Fruit fly (Drosophila melanogaster) whole organism, embryonic: Measurements from ENCODE around the gene CG14839.
A peak's percentile ranks its signal among the peaks of the same experiment; 100 is the strongest.

ENCODE experiments used
- Aef1 ChIP-seq: fragments of 200-800 bp; sonication (Bioruptor generic); IDR thresholded peaks from 3 replicates; pipeline ENCODE4 v1.3.6; 2022; ENCODE audit warnings: missing biosample characterization, missing genetic modification characterization
- B-H1 ChIP-seq: fragments of 200-800 bp; sonication (Bioruptor generic); IDR thresholded peaks from 3 replicates; pipeline ENCODE4 v1.3.6; 2022; ENCODE audit warnings: missing biosample characterization, missing genetic modification characterization
- Bdp1 ChIP-seq: fragments of 200-800 bp; sonication (Bioruptor generic); optimal IDR thresholded peaks from 3 replicates; lab custom pipeline; 2016; ENCODE audit warnings: missing biosample characterization, missing genetic modification characterization
- Bgb ChIP-seq: fragments of 200-800 bp; sonication (Bioruptor generic); IDR thresholded peaks from 2 replicates; pipeline ENCODE4 v1.3.6; 2022; ENCODE audit warnings: missing biosample characterization, missing genetic modification characterization; ENCODE audit not compliant: partially characterized antibody
- Blimp-1 ChIP-seq: fragments of 200-800 bp; sonication (Bioruptor generic); optimal IDR thresholded peaks from 3 replicates; lab custom pipeline; 2018; ENCODE audit warnings: missing biosample characterization, missing genetic modification characterization, mild to moderate bottlenecking, moderate library complexity, missing genetic modification reagents
- CG1024 ChIP-seq: fragments of 200-800 bp; sonication (Bioruptor generic); IDR thresholded peaks from 2 replicates; pipeline ENCODE4 v1.3.6; 2022; ENCODE audit warnings: missing biosample characterization, missing genetic modification characterization
- CG10959 ChIP-seq: fragments of 200-800 bp; sonication (Bioruptor generic); IDR thresholded peaks from 2 replicates; pipeline ENCODE4 v1.3.6; 2022; ENCODE audit warnings: missing biosample characterization, missing genetic modification characterization
- CG11398 ChIP-seq: fragments of 200-800 bp; sonication (Bioruptor generic); optimal IDR thresholded peaks from 2 replicates; lab custom pipeline; 2016; ENCODE audit warnings: missing biosample characterization, missing genetic modification characterization
- CG17568 ChIP-seq: fragments of 200-800 bp; sonication (Bioruptor generic); optimal IDR thresholded peaks from 2 replicates; lab custom pipeline; 2018; ENCODE audit warnings: missing biosample characterization, mild to moderate bottlenecking, missing genetic modification characterization, moderate library complexity
- CG17802 ChIP-seq: fragments of 200-800 bp; sonication (Bioruptor generic); optimal IDR thresholded peaks from 2 replicates; lab custom pipeline; 2018; ENCODE audit warnings: missing biosample characterization, mild to moderate bottlenecking, missing genetic modification characterization, moderate library complexity
- CG2678 ChIP-seq: fragments of 200-800 bp; sonication (Bioruptor generic); optimal IDR thresholded peaks from 3 replicates; lab custom pipeline; 2019; ENCODE audit warnings: missing biosample characterization, mild to moderate bottlenecking, missing genetic modification characterization, moderate library complexity
- CG30020 ChIP-seq: fragments of 200-800 bp; optimal IDR thresholded peaks from 2 replicates; lab custom pipeline; 2019; ENCODE audit warnings: missing biosample characterization, mild to moderate bottlenecking, missing genetic modification characterization, moderate library complexity
- CG34422 ChIP-seq: fragments of 200-800 bp; sonication (Bioruptor generic); IDR thresholded peaks from 3 replicates; pipeline ENCODE4 v1.3.6; 2022; ENCODE audit warnings: missing biosample characterization, missing genetic modification characterization
- CG4707 ChIP-seq: fragments of 200-800 bp; sonication (Bioruptor generic); optimal IDR thresholded peaks from 2 replicates; lab custom pipeline; 2018; ENCODE audit warnings: missing biosample characterization, mild to moderate bottlenecking, missing genetic modification characterization, moderate library complexity
- CG4730 ChIP-seq: fragments of 200-800 bp; sonication (Bioruptor generic); IDR thresholded peaks from 2 replicates; pipeline ENCODE4 v1.3.6; 2022; ENCODE audit warnings: missing biosample characterization, missing genetic modification characterization
- CG9876 ChIP-seq: fragments of 200-800 bp; sonication (Bioruptor generic); optimal IDR thresholded peaks from 2 replicates; lab custom pipeline; 2016; ENCODE audit warnings: missing biosample characterization, missing genetic modification characterization
- CTCF ChIP-seq: fragments of 200-800 bp; sonication (Bioruptor generic); optimal IDR thresholded peaks from 2 replicates; lab custom pipeline; 2017; ENCODE audit warnings: missing biosample characterization, mild to moderate bottlenecking, missing genetic modification characterization, moderate library complexity
- Dfd ChIP-seq, 2 experiments: fragments of >200 bp; optimal IDR thresholded peaks; 2 replicates each; lab custom pipeline; 2017; ENCODE audit warnings: missing biosample characterization in 2 of 2, missing genetic modification characterization in 2 of 2
- Dip3 ChIP-seq: fragments of 200-800 bp; sonication (Bioruptor generic); optimal IDR thresholded peaks from 3 replicates; lab custom pipeline; 2016; ENCODE audit warnings: missing biosample characterization, missing genetic modification characterization
- Eip74EF ChIP-seq, 2 experiments: fragments of 200-800 bp in 1 of 2; fragments of >200 bp in 1 of 2; sonication (Bioruptor generic) in 1 of 2; optimal IDR thresholded peaks; 2 replicates each; lab custom pipeline; 2017 to 2019; ENCODE audit warnings: missing biosample characterization in 2 of 2, missing genetic modification characterization in 2 of 2, mild to moderate bottlenecking in 1 of 2, moderate library complexity in 1 of 2
- H15 ChIP-seq: fragments of 200-800 bp; sonication (Bioruptor generic); IDR thresholded peaks from 3 replicates; pipeline ENCODE4 v1.3.6; 2022; ENCODE audit warnings: missing biosample characterization, missing genetic modification characterization
- Hey ChIP-seq: fragments of 200-800 bp; sonication (Bioruptor generic); optimal IDR thresholded peaks from 3 replicates; lab custom pipeline; 2018; ENCODE audit warnings: missing biosample characterization, mild to moderate bottlenecking, missing genetic modification characterization
- HmgZ ChIP-seq: fragments of 200-800 bp; sonication (Bioruptor generic); optimal IDR thresholded peaks from 2 replicates; lab custom pipeline; 2018; ENCODE audit warnings: missing biosample characterization, mild to moderate bottlenecking, missing genetic modification characterization
- Lpt ChIP-seq: fragments of >200 bp; optimal IDR thresholded peaks from 2 replicates; lab custom pipeline; 2018; ENCODE audit warnings: missing biosample characterization, missing genetic modification characterization
- Max ChIP-seq: fragments of 200-800 bp; sonication (Bioruptor generic); optimal IDR thresholded peaks from 2 replicates; lab custom pipeline; 2016; ENCODE audit warnings: missing biosample characterization, mild to moderate bottlenecking, missing genetic modification characterization
- Oli ChIP-seq: fragments of 200-800 bp; sonication (Bioruptor generic); optimal IDR thresholded peaks from 2 replicates; lab custom pipeline; 2018; ENCODE audit warnings: missing biosample characterization, mild to moderate bottlenecking, missing genetic modification characterization, moderate library complexity
- Ravus ChIP-seq: fragments of 200-800 bp; sonication (Bioruptor generic); IDR thresholded peaks from 2 replicates; pipeline ENCODE4 v1.3.6; 2022; ENCODE audit warnings: missing biosample characterization, missing genetic modification characterization
- Sry-δ ChIP-seq: fragments of 200-800 bp; sonication (Bioruptor generic); optimal IDR thresholded peaks from 2 replicates; lab custom pipeline; 2016; ENCODE audit warnings: missing biosample characterization, missing genetic modification characterization
- Vsx1 ChIP-seq: fragments of 200-800 bp; sonication (Bioruptor generic); optimal IDR thresholded peaks from 2 replicates; lab custom pipeline; 2017; ENCODE audit warnings: missing biosample characterization, mild to moderate bottlenecking, missing genetic modification characterization, missing genetic modification reagents
- ap ChIP-seq: fragments of 200-800 bp; sonication (Bioruptor generic); IDR thresholded peaks from 2 replicates; pipeline ENCODE4 v1.3.6; 2022; ENCODE audit warnings: missing biosample characterization, missing genetic modification characterization
- cad ChIP-seq: fragments of >200 bp; optimal IDR thresholded peaks from 2 replicates; lab custom pipeline; 2017; ENCODE audit warnings: missing biosample characterization, missing genetic modification characterization
- cas ChIP-seq: fragments of 200-800 bp; sonication (Bioruptor generic); IDR thresholded peaks from 2 replicates; pipeline ENCODE4 v1.3.6; 2022; ENCODE audit warnings: missing biosample characterization, missing genetic modification characterization
- caup ChIP-seq: fragments of 200-800 bp; sonication (Bioruptor generic); optimal IDR thresholded peaks from 3 replicates; lab custom pipeline; 2017; ENCODE audit warnings: missing biosample characterization, mild to moderate bottlenecking, missing genetic modification characterization, moderate library complexity; ENCODE audit not compliant: severe bottlenecking
- chif ChIP-seq, 2 experiments: fragments of 200-800 bp; sonication (Bioruptor generic); optimal IDR thresholded peaks; 3 replicates each; lab custom pipeline; 2016; ENCODE audit warnings: missing biosample characterization in 2 of 2, missing genetic modification characterization in 2 of 2
- crp ChIP-seq, 2 experiments: fragments of 200-800 bp; sonication (Bioruptor generic); optimal IDR thresholded peaks; 2 replicates in 1 of 2; 3 replicates in 1 of 2; lab custom pipeline; 2017; ENCODE audit warnings: missing biosample characterization in 2 of 2, missing genetic modification characterization in 2 of 2, mild to moderate bottlenecking in 1 of 2, moderate library complexity in 1 of 2
- dan ChIP-seq: fragments of 200-800 bp; sonication (Bioruptor generic); IDR thresholded peaks from 2 replicates; pipeline ENCODE4 v1.3.6; 2022; ENCODE audit warnings: missing biosample characterization, missing genetic modification characterization
- dpn ChIP-seq, 2 experiments: fragments of 200-800 bp; sonication (Bioruptor generic); optimal IDR thresholded peaks; 3 replicates each; lab custom pipeline; 2016; ENCODE audit warnings: missing biosample characterization in 2 of 2, missing genetic modification characterization in 2 of 2
- en ChIP-seq: fragments of 200-800 bp; sonication (Bioruptor generic); optimal IDR thresholded peaks from 2 replicates; lab custom pipeline; 2016; ENCODE audit warnings: missing biosample characterization, missing genetic modification characterization
- fd64A ChIP-seq: fragments of 200-800 bp; sonication (Bioruptor generic); optimal IDR thresholded peaks from 3 replicates; lab custom pipeline; 2018; ENCODE audit warnings: missing biosample characterization, mild to moderate bottlenecking, missing genetic modification characterization
- ftz-f1 ChIP-seq: fragments of 200-800 bp; sonication (Bioruptor generic); optimal IDR thresholded peaks from 2 replicates; lab custom pipeline; 2016; ENCODE audit warnings: missing biosample characterization, missing genetic modification characterization
- hb ChIP-seq: fragments of 200-800 bp; sonication (Bioruptor generic); IDR thresholded peaks from 3 replicates; pipeline ENCODE4 v1.3.6; 2022; ENCODE audit warnings: missing biosample characterization, missing genetic modification characterization; ENCODE audit not compliant: partially characterized antibody
- kay ChIP-seq: fragments of 200-800 bp; sonication (Bioruptor generic); optimal IDR thresholded peaks from 2 replicates; lab custom pipeline; 2016; ENCODE audit warnings: missing biosample characterization, missing genetic modification characterization
- knrl ChIP-seq: fragments of 200-800 bp; sonication (Bioruptor generic); IDR thresholded peaks from 3 replicates; pipeline ENCODE4 v1.3.6; 2022; ENCODE audit warnings: missing biosample characterization, missing genetic modification characterization; ENCODE audit not compliant: partially characterized antibody
- oc ChIP-seq: fragments of 200-800 bp; sonication (Bioruptor generic); optimal IDR thresholded peaks from 2 replicates; lab custom pipeline; 2018; ENCODE audit warnings: missing biosample characterization, mild to moderate bottlenecking, missing genetic modification characterization, moderate library complexity
- odd ChIP-seq: fragments of 200-800 bp; sonication (Bioruptor generic); optimal IDR thresholded peaks from 2 replicates; lab custom pipeline; 2017; ENCODE audit warnings: missing biosample characterization, mild to moderate bottlenecking, missing genetic modification characterization
- pho ChIP-seq: fragments of 200-800 bp; sonication (Bioruptor generic); optimal IDR thresholded peaks from 2 replicates; lab custom pipeline; 2016; ENCODE audit warnings: missing biosample characterization, missing genetic modification characterization
- pros ChIP-seq: fragments of 200-800 bp; sonication (Bioruptor generic); optimal IDR thresholded peaks from 3 replicates; lab custom pipeline; 2019; ENCODE audit warnings: missing biosample characterization, mild to moderate bottlenecking, missing genetic modification characterization, moderate library complexity
- ranshi ChIP-seq: fragments of 200-800 bp; sonication (Bioruptor generic); IDR thresholded peaks from 2 replicates; pipeline ENCODE4 v1.3.6; 2022; ENCODE audit warnings: missing biosample characterization, missing genetic modification characterization
- sens ChIP-seq: fragments of 200-800 bp; sonication (Bioruptor generic); peaks from one replicate; lab custom pipeline; 2016; ENCODE audit warnings: missing biosample characterization, missing genetic modification characterization
- stc ChIP-seq: fragments of 200-800 bp; sonication (Bioruptor generic); IDR thresholded peaks from 2 replicates; pipeline ENCODE4 v1.3.6; 2022; ENCODE audit warnings: missing biosample characterization, missing genetic modification characterization
- tna ChIP-seq: fragments of 200-800 bp; sonication (Bioruptor generic); IDR thresholded peaks from 2 replicates; pipeline ENCODE4 v1.3.6; 2022; ENCODE audit warnings: missing biosample characterization, missing genetic modification characterization; ENCODE audit not compliant: partially characterized antibody
- zen ChIP-seq: fragments of 200-800 bp; sonication (Bioruptor generic); optimal IDR thresholded peaks from 3 replicates; lab custom pipeline; 2018; ENCODE audit warnings: missing biosample characterization, mild to moderate bottlenecking, missing genetic modification characterization, moderate library complexity

CG14839 gene

dm6 chr3R:14299891-14300290 lies 37.7 kb downstream of the CG14839 start (continued):
- TF ChIP-seq Blimp-1 (GFP tag; lab: Kevin White, UChicago), result peak; percentile 52
- TF ChIP-seq fd64A, result peak; percentile 82
- no peak for TF ChIP-seq B-H1
- no peak for TF ChIP-seq Aef1 (GFP tag; lab: Robert Waterston, UW)
- TF ChIP-seq cad (GFP tag; lab: Kevin White, UChicago), result no peak
- no peak for TF ChIP-seq CG34422 (GFP tag; lab: Robert Waterston, UW)
- TF ChIP-seq CG17802, result no peak
- TF ChIP-seq caup (GFP tag; lab: Kevin White, UChicago), result no peak
- TF ChIP-seq ranshi (GFP tag; lab: Robert Waterston, UW), result peak; percentile 7; the same call in 1 of the 2 replicates
- TF ChIP-seq Vsx1 (GFP tag; lab: Kevin White, UChicago), result no peak
- TF ChIP-seq zen (tag; lab: Kevin White, UChicago), result no peak
- TF ChIP-seq CG9876 (GFP tag; lab: Kevin White, UChicago), result no peak
- peak; percentile 68 for TF ChIP-seq sens (GFP tag; lab: Kevin White, UChicago)
- TF ChIP-seq stc (GFP tag; lab: Robert Waterston, UW), result no peak
- TF ChIP-seq CG4707 (GFP tag; lab: Kevin White, UChicago), result peak; percentile 37
- TF ChIP-seq CG2678 (tag; lab: Kevin White, UChicago), result peak; percentile 67
- TF ChIP-seq Ravus (GFP tag; lab: Robert Waterston, UW), result no peak
- no peak for TF ChIP-seq en (GFP tag; lab: Kevin White, UChicago)
- TF ChIP-seq Bdp1, result no peak
- no peak for TF ChIP-seq dpn (GFP tag; optimal IDR thresholded peaks at IDR 0.05; lab: Kevin White, UChicago)
- no peak for TF ChIP-seq ftz-f1 (GFP tag; lab: Kevin White, UChicago)
- 0 out of 2 replicates have a peak, but pooled peaks have one; percentile 30 for TF ChIP-seq CG1024
- TF ChIP-seq Max, result no peak
- no peak for TF ChIP-seq Dip3
- TF ChIP-seq Lpt, result no peak
- no peak for TF ChIP-seq chif (GFP tag; optimal IDR thresholded peaks at IDR 0.05; lab: Kevin White, UChicago)
- TF ChIP-seq pros (GFP tag; lab: Kevin White, UChicago), result peak; percentile 85
- peak; percentile 72 for TF ChIP-seq oc (tag; lab: Kevin White, UChicago)
- TF ChIP-seq Eip74EF (GFP tag; optimal IDR thresholded peaks at IDR 0.05; lab: Kevin White, UChicago), result no peak
- no peak for TF ChIP-seq Bgb
- no peak for TF ChIP-seq CG11398 (GFP tag; lab: Kevin White, UChicago)
- TF ChIP-seq CTCF, result no peak
- TF ChIP-seq HmgZ (tag; lab: Kevin White, UChicago), result peak; percentile 11
- TF ChIP-seq H15 (GFP tag; lab: Robert Waterston, UW), result no peak
- TF ChIP-seq CG10959 (GFP tag; lab: Robert Waterston, UW), result no peak
- TF ChIP-seq crp (GFP tag; optimal IDR thresholded peaks at IDR 0.05; lab: Kevin White, UChicago), result no peak
- TF ChIP-seq CG30020 (tag; lab: Kevin White, UChicago), result no peak
- TF ChIP-seq ap (GFP tag; lab: Robert Waterston, UW), result no peak
- no peak for TF ChIP-seq Hey (tag; lab: Kevin White, UChicago)
- no peak for TF ChIP-seq Oli (tag; lab: Kevin White, UChicago)
- TF ChIP-seq odd, result peak; percentile 50
- TF ChIP-seq CG17568 (GFP tag; lab: Kevin White, UChicago), result no peak
- TF ChIP-seq kay (GFP tag; lab: Kevin White, UChicago), result no peak
- no peak for TF ChIP-seq hb (GFP tag; lab: Robert Waterston, UW)
- TF ChIP-seq knrl (GFP tag; lab: Robert Waterston, UW), result no peak
- TF ChIP-seq Sry-δ (GFP tag; lab: Kevin White, UChicago), result no peak
- TF ChIP-seq pho (GFP tag; lab: Kevin White, UChicago), result no peak
- no peak for TF ChIP-seq Dfd (GFP tag; optimal IDR thresholded peaks at IDR 0.05; lab: Kevin White, UChicago)
- TF ChIP-seq dan (GFP tag; lab: Robert Waterston, UW), result no peak
- no peak for TF ChIP-seq cas (GFP tag; lab: Robert Waterston, UW)
- no peak for TF ChIP-seq CG4730 (GFP tag; lab: Robert Waterston, UW)
- TF ChIP-seq tna (GFP tag; lab: Robert Waterston, UW), result no peak
